Worm (Caenorhabditis elegans): ENCODE data around the gene dylt-3.

The dylt-3 gene

ce11 chrII:8223945-8224344, 42.4 kb downstream of the dylt-3 start:
- no peak for TF ChIP-seq nhr-11 (tag; optimal IDR thresholded peaks at IDR 0.05)
- TF ChIP-seq nhr-21 (tag; optimal IDR thresholded peaks at IDR 0.05), result no peak
- TF ChIP-seq gmeb-1 (tag; optimal IDR thresholded peaks at IDR 0.05), result no peak
- TF ChIP-seq peb-1 (tag; optimal IDR thresholded peaks at IDR 0.05), result no peak
- TF ChIP-seq nhr-77 (tag; optimal IDR thresholded peaks at IDR 0.05), result no peak
- no peak for TF ChIP-seq lsy-2 (tag; optimal IDR thresholded peaks at IDR 0.05)
- TF ChIP-seq elt-1 (tag; optimal IDR thresholded peaks at IDR 0.05), result no peak

DNA sequence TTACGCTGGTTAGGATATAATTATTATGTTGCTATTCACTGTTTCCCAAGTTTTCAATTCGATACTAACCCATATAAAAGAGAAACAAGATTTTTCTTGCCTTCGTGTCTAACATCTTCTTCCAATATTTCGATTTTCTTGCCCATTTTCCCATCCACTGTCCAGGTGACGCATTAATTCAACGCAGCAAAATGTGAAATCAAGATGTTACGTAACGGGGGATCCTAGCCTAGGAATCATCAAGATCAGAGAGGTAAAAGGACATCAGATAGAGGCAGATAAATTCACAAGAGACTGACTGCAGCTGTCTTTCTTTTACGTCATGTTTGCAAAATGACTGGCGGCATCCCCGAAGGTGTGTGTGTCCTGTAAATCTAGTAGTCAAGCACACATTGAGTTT, 43.1 kb downstream of the dylt-3 start:
- peak; percentile 9 for TF ChIP-seq nhr-129 (tag; optimal IDR thresholded peaks at IDR 0.05)
- TF ChIP-seq sem-4 (tag; optimal IDR thresholded peaks at IDR 0.05), result no peak
- no peak for TF ChIP-seq gmeb-1 (tag; optimal IDR thresholded peaks at IDR 0.05)
- no peak for TF ChIP-seq zag-1 (tag; optimal IDR thresholded peaks at IDR 0.05)
- no peak for TF ChIP-seq ama-1 (optimal IDR thresholded peaks at IDR 0.05)
- peak; percentile 3 for TF ChIP-seq elt-1 (tag; optimal IDR thresholded peaks at IDR 0.05)
- no peak for TF ChIP-seq ZK546.5 (tag; optimal IDR thresholded peaks at IDR 0.05)
- TF ChIP-seq fos-1 (tag; optimal IDR thresholded peaks at IDR 0.05), result peak; percentile 8

DNA sequence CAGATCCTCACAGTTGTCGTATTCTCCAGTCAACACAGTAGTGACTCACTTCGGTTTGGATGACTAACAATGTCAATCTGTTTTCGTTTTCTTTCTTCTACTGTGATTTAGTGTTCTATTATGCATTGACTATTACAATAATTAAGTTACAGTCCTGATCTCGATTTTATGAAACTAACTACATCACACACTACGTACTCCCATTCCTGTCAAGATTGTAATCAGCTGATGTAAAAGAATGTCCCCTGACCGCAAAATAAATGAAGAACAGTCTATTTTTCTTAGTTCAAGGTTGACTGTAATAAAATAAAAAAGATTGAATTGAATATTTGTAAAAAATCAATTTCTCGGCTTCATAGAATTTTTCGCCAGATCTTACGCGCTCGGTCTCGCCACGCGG, 43.8 kb downstream of the dylt-3 start:
- TF ChIP-seq nhr-25 (tag; optimal IDR thresholded peaks at IDR 0.05), result peak; percentile 47
- no peak for TF ChIP-seq snpc-4 (tag; optimal IDR thresholded peaks at IDR 0.05)
- TF ChIP-seq unc-39 (tag; optimal IDR thresholded peaks at IDR 0.05), result no peak
- TF ChIP-seq nhr-77 (tag; optimal IDR thresholded peaks at IDR 0.05), result no peak

ce11 chrII:8225914-8226313, 44.4 kb downstream of the dylt-3 start:
- TF ChIP-seq F13H6.1 (tag; optimal IDR thresholded peaks at IDR 0.05), result no peak
- peak; percentile 65 for TF ChIP-seq nhr-25 (tag; optimal IDR thresholded peaks at IDR 0.05)
- peak; percentile 84 for TF ChIP-seq blmp-1 (tag; optimal IDR thresholded peaks at IDR 0.05; ENCODE audit: insufficient read depth)
- TF ChIP-seq ceh-82 (tag; optimal IDR thresholded peaks at IDR 0.05), result no peak

DNA sequence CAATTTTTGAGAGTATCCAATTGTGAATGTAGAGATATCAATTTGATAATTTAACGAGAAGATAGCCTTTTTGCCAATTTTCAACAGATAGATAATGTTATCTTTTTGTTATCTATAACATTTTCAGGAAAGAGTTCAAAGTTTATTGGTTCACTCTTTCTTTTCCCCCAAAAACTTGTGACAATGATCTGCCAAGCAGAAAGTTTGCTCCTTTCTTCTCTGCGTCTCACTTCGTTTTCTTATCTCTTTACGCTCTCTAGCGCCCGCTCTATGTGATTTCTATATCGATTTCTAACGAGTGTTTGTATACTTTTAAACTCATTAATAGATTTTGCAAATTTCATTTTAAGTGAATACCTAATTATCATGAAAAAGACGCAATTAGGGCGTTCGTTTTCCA, 44.9 kb downstream of the dylt-3 start:
- TF ChIP-seq alr-1 (tag; optimal IDR thresholded peaks at IDR 0.05), result no peak
- no peak for TF ChIP-seq nhr-23 (tag; optimal IDR thresholded peaks at IDR 0.05)
- no peak for TF ChIP-seq lin-13 (GFP tag; optimal IDR thresholded peaks at IDR 0.05)
- no peak for TF ChIP-seq ceh-82 (tag; optimal IDR thresholded peaks at IDR 0.05)
- peak; percentile 52 for TF ChIP-seq crh-2 (tag; optimal IDR thresholded peaks at IDR 0.05)
- TF ChIP-seq mab-5 (tag; optimal IDR thresholded peaks at IDR 0.05), result no peak
- TF ChIP-seq F13H6.1 (tag; optimal IDR thresholded peaks at IDR 0.05), result peak; percentile 41
- no peak for TF ChIP-seq egl-27 (tag; optimal IDR thresholded peaks at IDR 0.05)
- TF ChIP-seq ama-1 (optimal IDR thresholded peaks at IDR 0.05), result no peak
- peak; percentile 7 for TF ChIP-seq skn-1 (tag; optimal IDR thresholded peaks at IDR 0.05)
- TF ChIP-seq Y55F3AM.14 (GFP tag; optimal IDR thresholded peaks at IDR 0.05), result no peak
- TF ChIP-seq unc-62 (GFP tag; optimal IDR thresholded peaks at IDR 0.05), result no peak
- TF ChIP-seq gmeb-1 (tag; optimal IDR thresholded peaks at IDR 0.05), result no peak
- TF ChIP-seq nhr-11 (tag; optimal IDR thresholded peaks at IDR 0.05), result no peak
- no peak for TF ChIP-seq unc-55 (GFP tag; optimal IDR thresholded peaks at IDR 0.05)
- no peak for TF ChIP-seq unc-39 (tag; optimal IDR thresholded peaks at IDR 0.05)
- no peak for TF ChIP-seq lin-11 (tag; optimal IDR thresholded peaks at IDR 0.05)
- no peak for TF ChIP-seq nhr-25 (tag; optimal IDR thresholded peaks at IDR 0.05)
- no peak for TF ChIP-seq blmp-1 (tag; optimal IDR thresholded peaks at IDR 0.05; ENCODE audit: insufficient read depth)
- peak; percentile 54 for TF ChIP-seq sma-9 (GFP tag; optimal IDR thresholded peaks at IDR 0.05)
- no peak for TF ChIP-seq sma-9 (tag; optimal IDR thresholded peaks at IDR 0.05)
- no peak for TF ChIP-seq sem-4 (tag; optimal IDR thresholded peaks at IDR 0.05)
- no peak for TF ChIP-seq nhr-12 (tag; optimal IDR thresholded peaks at IDR 0.05)
- peak; percentile 43 for TF ChIP-seq fos-1 (tag; optimal IDR thresholded peaks at IDR 0.05)
- no peak for TF ChIP-seq ztf-1 (GFP tag; conservative IDR thresholded peaks at IDR 0.05)
- no peak for TF ChIP-seq nhr-6 (tag; optimal IDR thresholded peaks at IDR 0.05)
- no peak for TF ChIP-seq nhr-129 (tag; optimal IDR thresholded peaks at IDR 0.05)
- TF ChIP-seq mbf-1 (tag; optimal IDR thresholded peaks at IDR 0.05), result no peak
- TF ChIP-seq C34F6.9 (tag; optimal IDR thresholded peaks at IDR 0.05), result peak; percentile 18
